Fruit fly (Drosophila melanogaster): ENCODE measurements around the gene spd-2.
"Not testable (repeated sequence)": the region's sequence is repeated elsewhere in the genome, so short reads cannot be mapped to it uniquely, and the experiment has no call there.

The spd-2 gene

dm6 chr3L:16581201-16581705, 13.6 kb downstream of the spd-2 start, which contains the start of gene Smn (continued):
- TF ChIP-seq lz (GFP tag; optimal IDR thresholded peaks at IDR 0.05) (peak; percentile 67), fd85E (GFP tag; optimal IDR thresholded peaks at IDR 0.05) (no peak), CG11294 (GFP tag; IDR thresholded peaks at IDR 0.05) (no peak), CG6854 (GFP tag; optimal IDR thresholded peaks at IDR 0.05) (no peak), fd59A (GFP tag; optimal IDR thresholded peaks at IDR 0.05) (peak; percentile 32), esn (GFP tag; optimal IDR thresholded peaks at IDR 0.05) (peak; percentile 79), CG1621 (tag; optimal IDR thresholded peaks at IDR 0.05) (no peak), cyc (GFP tag; optimal IDR thresholded peaks at IDR 0.05) (peak; percentile 71), CG11762 (GFP tag; optimal IDR thresholded peaks at IDR 0.05; ENCODE audit: insufficient read depth) (peak; percentile 34), CG10631 (GFP tag; optimal IDR thresholded peaks at IDR 0.05) (peak; percentile 62), CG6163 (GFP tag; IDR thresholded peaks at IDR 0.05) (no peak), CG8632 (GFP tag; optimal IDR thresholded peaks at IDR 0.05) (peak; percentile 55), dac (GFP tag; optimal IDR thresholded peaks at IDR 0.05) (no peak), CG9139 (GFP tag; optimal IDR thresholded peaks at IDR 0.05) (no peak), svp (GFP tag) (no peak), pdm3 (GFP tag; optimal IDR thresholded peaks at IDR 0.05) (peak; percentile 72), spab (GFP tag; optimal IDR thresholded peaks at IDR 0.05) (no peak), CG16779 (tag; optimal IDR thresholded peaks at IDR 0.05) (no peak), Ets21C (GFP tag; optimal IDR thresholded peaks at IDR 0.05) (peak; percentile 68), CG8119 (GFP tag; IDR thresholded peaks at IDR 0.05) (no peak; the same call in 1 of the 3 replicates)

DNA sequence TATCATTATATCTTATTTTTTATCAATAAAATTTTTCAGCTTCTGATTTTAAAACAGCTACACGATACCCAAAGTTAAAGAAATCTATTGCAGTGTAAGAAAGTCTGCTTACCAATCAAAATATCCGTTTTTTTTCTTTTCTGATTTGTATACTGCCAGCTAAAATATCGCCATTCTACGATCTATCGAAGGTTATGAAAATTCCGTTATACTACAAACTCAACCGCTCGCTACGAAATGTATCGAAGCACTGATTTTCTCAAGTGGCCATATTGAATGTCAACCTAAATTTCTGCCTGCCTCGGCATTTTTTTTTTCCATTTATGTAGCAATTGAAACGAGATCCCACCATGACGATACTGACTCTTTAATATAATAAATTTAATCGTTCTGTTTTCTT, 14.8 kb downstream of the spd-2 start, which contains the start of gene nxf2:
Gene nxf2, minus strand, starts transcription at position 258 of the 400 bp plus-strand sequence.
- TF ChIP-seq CG6276 (GFP tag; optimal IDR thresholded peaks at IDR 0.05) (no peak), dsx (GFP tag; optimal IDR thresholded peaks at IDR 0.05; ENCODE audit: poor library complexity, severe bottlenecking) (no peak), Lpt (GFP tag; optimal IDR thresholded peaks at IDR 0.05) (no peak), CG9139 (GFP tag; optimal IDR thresholded peaks at IDR 0.05) (no peak)

- no peak for TF ChIP-seq fd85E (GFP tag; optimal IDR thresholded peaks at IDR 0.05)
- TF ChIP-seq Eip78C (GFP tag), result peak; percentile 76
- TF ChIP-seq CG3032 (tag; optimal IDR thresholded peaks at IDR 0.05), result peak; percentile 29
- peak in 1 of 2 experiments; percentile 0 for TF ChIP-seq ss (GFP tag; optimal IDR thresholded peaks at IDR 0.05)
- TF ChIP-seq dsx (GFP tag; optimal IDR thresholded peaks at IDR 0.05; ENCODE audit: poor library complexity, severe bottlenecking), result peak; percentile 7
- no peak for TF ChIP-seq Hr4 (GFP tag; optimal IDR thresholded peaks at IDR 0.05)
- TF ChIP-seq lz (GFP tag; optimal IDR thresholded peaks at IDR 0.05), result peak; percentile 16
- peak; percentile 22 for TF ChIP-seq Sox14 (GFP tag; optimal IDR thresholded peaks at IDR 0.05)
- no peak for TF ChIP-seq fkh (GFP tag; optimal IDR thresholded peaks at IDR 0.05)
- peak; percentile 20 for TF ChIP-seq esn (GFP tag; optimal IDR thresholded peaks at IDR 0.05)
- no peak for TF ChIP-seq eg (GFP tag; IDR thresholded peaks at IDR 0.05)
Observed at dm6 chr3L:16574307-16574946, 20.4 kb downstream of the spd-2 start, which contains the start of gene mbf1. TSS of gene mbf1 (plus strand) at chr3L:16574436.

DNA sequence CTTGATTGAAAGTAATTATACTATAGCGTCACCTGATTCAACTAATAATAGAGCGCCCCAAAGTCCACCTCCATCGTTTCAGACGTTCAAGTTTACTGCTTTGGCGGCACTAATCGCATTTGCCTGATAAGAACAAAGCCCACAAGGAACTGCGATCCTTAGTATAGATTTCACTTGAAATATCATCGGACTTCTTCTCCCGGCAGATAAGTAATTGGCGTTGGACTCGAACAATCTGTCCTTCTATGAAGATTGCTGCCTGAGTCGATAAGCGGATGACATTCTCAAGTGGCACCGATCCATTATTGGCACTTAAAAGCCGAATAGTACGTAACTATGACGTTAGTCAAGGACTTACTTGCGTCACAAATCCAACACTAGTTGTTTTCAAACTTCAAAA, 21.6 kb downstream of the spd-2 start, which contains the start of gene Mipp1:
Gene Mipp1, minus strand, starts transcription at position 101 of the 400 bp plus-strand sequence.
- not testable (repeated sequence) for TF ChIP-seq CG11762 (GFP tag; optimal IDR thresholded peaks at IDR 0.05; ENCODE audit: insufficient read depth); Sox15 (GFP tag; optimal IDR thresholded peaks at IDR 0.05); Gug (GFP tag; IDR thresholded peaks at IDR 0.05)

DNA sequence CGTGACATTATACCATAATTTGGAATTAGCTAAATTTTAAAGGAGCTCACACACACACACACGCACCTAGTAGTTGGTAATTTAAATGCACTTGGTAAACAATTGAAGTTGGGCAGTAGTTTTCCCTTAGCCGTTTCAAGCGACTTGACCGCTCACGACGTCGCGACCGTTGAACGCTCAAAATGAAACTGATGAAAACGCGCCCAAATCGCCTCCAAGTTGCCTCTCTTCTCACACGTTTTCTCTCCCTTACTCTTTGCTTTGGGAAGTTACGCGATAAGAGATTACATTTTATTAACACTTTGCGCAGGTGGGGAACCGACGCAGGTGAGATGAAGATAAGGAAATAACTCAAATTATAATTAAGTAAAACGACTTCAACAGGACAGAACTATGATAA, 22.6 kb downstream of the spd-2 start:
- TF ChIP-seq achi (GFP tag; optimal IDR thresholded peaks at IDR 0.05) (no peak), CG11762 (GFP tag; optimal IDR thresholded peaks at IDR 0.05; ENCODE audit: insufficient read depth) (no peak), lz (GFP tag; optimal IDR thresholded peaks at IDR 0.05) (no peak), CG1621 (tag; optimal IDR thresholded peaks at IDR 0.05) (no peak), Sox15 (GFP tag; optimal IDR thresholded peaks at IDR 0.05) (no peak), fd85E (GFP tag; optimal IDR thresholded peaks at IDR 0.05) (no peak), vri (GFP tag; optimal IDR thresholded peaks at IDR 0.05) (peak; percentile 37), dsx (GFP tag; optimal IDR thresholded peaks at IDR 0.05; ENCODE audit: poor library complexity, severe bottlenecking) (no peak), Blimp-1 (GFP tag; optimal IDR thresholded peaks at IDR 0.05) (no peak), fkh (GFP tag; optimal IDR thresholded peaks at IDR 0.05) (peak; percentile 54), Sox14 (GFP tag; optimal IDR thresholded peaks at IDR 0.05) (no peak), CG9139 (GFP tag; optimal IDR thresholded peaks at IDR 0.05) (no peak)
